Worm (Caenorhabditis elegans): Measurements from ENCODE around the gene T08A9.13.
A peak's percentile ranks its signal among the peaks of the same experiment; 100 is the strongest.

The T08A9.13 gene

ce11 chrX:7290859-7291628 lies 31.2 kb downstream of the T08A9.13 start:
- TF ChIP-seq C04F5.9 (tag; optimal IDR thresholded peaks at IDR 0.05) (no peak), nhr-47 (tag; optimal IDR thresholded peaks at IDR 0.05) (no peak), skn-1 (tag; optimal IDR thresholded peaks at IDR 0.05) (no peak), C16A3.4 (tag; optimal IDR thresholded peaks at IDR 0.05) (no peak), nhr-90 (tag; optimal IDR thresholded peaks at IDR 0.05; ENCODE audit: poor library complexity) (no peak), dpl-1 (GFP tag; optimal IDR thresholded peaks at IDR 0.05) (no peak), fkh-8 (tag; optimal IDR thresholded peaks at IDR 0.05) (no peak), zip-4 (GFP tag; optimal IDR thresholded peaks at IDR 0.05) (no peak), lin-35 (GFP tag; optimal IDR thresholded peaks at IDR 0.05) (no peak), pax-3 (tag; optimal IDR thresholded peaks at IDR 0.05) (no peak), ama-1 (optimal IDR thresholded peaks at IDR 0.05) (no peak), irx-1 (tag; optimal IDR thresholded peaks at IDR 0.05) (peak; percentile 21), lin-13 (GFP tag; optimal IDR thresholded peaks at IDR 0.05) (no peak), sptf-1 (tag; optimal IDR thresholded peaks at IDR 0.05) (no peak), C34B4.2 (tag; optimal IDR thresholded peaks at IDR 0.05) (no peak), elt-3 (tag; optimal IDR thresholded peaks at IDR 0.05) (no peak), zag-1 (tag; optimal IDR thresholded peaks at IDR 0.05) (no peak), nhr-77 (tag; optimal IDR thresholded peaks at IDR 0.05) (peak; percentile 18), aha-1 (tag; optimal IDR thresholded peaks at IDR 0.05) (no peak), blmp-1 (tag; optimal IDR thresholded peaks at IDR 0.05) (no peak), nhr-19 (GFP tag; conservative IDR thresholded peaks at IDR 0.05) (no peak), isw-1 (GFP tag; IDR thresholded peaks at IDR 0.05) (no peak), lsy-2 (tag; optimal IDR thresholded peaks at IDR 0.05) (peak in 1 of 2 experiments; percentile 3), ceh-88 (GFP tag; IDR thresholded peaks at IDR 0.05) (no peak), nhr-12 (tag; optimal IDR thresholded peaks at IDR 0.05) (no peak), nhr-237 (tag; optimal IDR thresholded peaks at IDR 0.05) (no peak), tbx-2 (tag; optimal IDR thresholded peaks at IDR 0.05) (no peak), ceh-8 (GFP tag; optimal IDR thresholded peaks at IDR 0.05) (no peak), pqm-1 (tag; optimal IDR thresholded peaks at IDR 0.05) (no peak), nhr-71 (tag; optimal IDR thresholded peaks at IDR 0.05) (no peak), fkh-4 (tag; optimal IDR thresholded peaks at IDR 0.05; ENCODE audit: borderline replicate concordance) (no peak), efl-1 (optimal IDR thresholded peaks at IDR 0.05) (no peak), efl-1 (GFP tag; optimal IDR thresholded peaks at IDR 0.05 in 1 of 2) (peak in 1 of 2 experiments; percentile 27), grh-1 (GFP tag; IDR thresholded peaks at IDR 0.05) (no peak), lin-14 (GFP tag; optimal IDR thresholded peaks at IDR 0.05) (peak; percentile 31), elt-2 (tag; optimal IDR thresholded peaks at IDR 0.05) (no peak)

ce11 chrX:7289565-7289964 lies 32.7 kb downstream of the T08A9.13 start:
- TF ChIP-seq nhr-76 (tag; optimal IDR thresholded peaks at IDR 0.05) (no peak), elt-3 (tag; optimal IDR thresholded peaks at IDR 0.05) (no peak), sptf-1 (tag; optimal IDR thresholded peaks at IDR 0.05) (no peak), tbx-2 (tag; optimal IDR thresholded peaks at IDR 0.05) (no peak), nhr-47 (tag; optimal IDR thresholded peaks at IDR 0.05) (no peak), pax-3 (tag; optimal IDR thresholded peaks at IDR 0.05) (no peak), ztf-4 (tag; optimal IDR thresholded peaks at IDR 0.05) (no peak), Y116A8C.19 (tag; optimal IDR thresholded peaks at IDR 0.05; ENCODE audit: borderline replicate concordance) (no peak), unc-62 (GFP tag; optimal IDR thresholded peaks at IDR 0.05) (no peak)

- TF ChIP-seq unc-86 (tag; optimal IDR thresholded peaks at IDR 0.05) (peak; percentile 76), ztf-4 (tag; optimal IDR thresholded peaks at IDR 0.05) (no peak), fkh-10 (GFP tag; optimal IDR thresholded peaks at IDR 0.05) (peak; percentile 96), C16A3.4 (tag; optimal IDR thresholded peaks at IDR 0.05) (peak; percentile 1), snu-23 (GFP tag; optimal IDR thresholded peaks at IDR 0.05) (peak; percentile 31), lin-14 (GFP tag; optimal IDR thresholded peaks at IDR 0.05) (peak; percentile 94), xbp-1 (tag; optimal IDR thresholded peaks at IDR 0.05) (peak; percentile 29), nhr-77 (tag; optimal IDR thresholded peaks at IDR 0.05) (peak; percentile 27), fkh-8 (tag; optimal IDR thresholded peaks at IDR 0.05) (peak; percentile 70), dsc-1 (tag; optimal IDR thresholded peaks at IDR 0.05) (peak; percentile 44), mef-2 (tag; optimal IDR thresholded peaks at IDR 0.05) (no peak), lir-3 (tag; optimal IDR thresholded peaks at IDR 0.05; ENCODE audit: poor library complexity) (no peak), elt-2 (tag; optimal IDR thresholded peaks at IDR 0.05) (no peak), nhr-47 (tag; optimal IDR thresholded peaks at IDR 0.05) (peak; percentile 59), ceh-63 (GFP tag; optimal IDR thresholded peaks at IDR 0.05) (no peak), nhr-71 (tag; optimal IDR thresholded peaks at IDR 0.05) (peak; percentile 62), fos-1 (tag; optimal IDR thresholded peaks at IDR 0.05) (peak; percentile 7), sup-37 (GFP tag; optimal IDR thresholded peaks at IDR 0.05) (no peak)
Observed at ce11 chrX:7284724-7285184, 37.5 kb downstream of the T08A9.13 start.
